Worm (Caenorhabditis elegans) whole organism, midembryonic: ENCODE results near the gene bir-2.

Experiments
- T22C8.4 ChIP-seq: fragments of 200-800 bp; sonication (Bioruptor generic); IDR thresholded peaks from 2 replicates; pipeline ENCODE4 v1.3.6; 2022; ENCODE audit warnings: missing genetic modification characterization, missing compliant biosample characterization
- cog-1 ChIP-seq: sonication (generic microtip); optimal IDR thresholded peaks from 2 replicates; lab custom pipeline; 2016; ENCODE audit warnings: missing genetic modification characterization, missing compliant biosample characterization
- flt-1 ChIP-seq: fragments of 200-800 bp; sonication (Bioruptor generic); IDR thresholded peaks from 2 replicates; pipeline ENCODE4 v1.3.6; 2022; ENCODE audit warnings: missing genetic modification characterization, missing compliant biosample characterization
- klf-2 ChIP-seq: fragments of 200-800 bp; sonication (Bioruptor generic); conservative IDR thresholded peaks from 2 replicates; pipeline ENCODE4 v1.3.6; 2022; ENCODE audit warnings: missing genetic modification reagents, missing genetic modification characterization, missing compliant biosample characterization
- med-1 ChIP-seq: sonication (generic microtip); optimal IDR thresholded peaks from 2 replicates; lab custom pipeline; 2017; ENCODE audit warnings: missing genetic modification characterization, mild to moderate bottlenecking, missing compliant biosample characterization, antibody characterized with exemption, missing genetic modification reagents; ENCODE audit not compliant: insufficient read depth
- ref-1 ChIP-seq: fragments of 200-800 bp; sonication (Bioruptor generic); conservative IDR thresholded peaks from 2 replicates; pipeline ENCODE4 v1.3.6; 2022; ENCODE audit warnings: missing genetic modification reagents, missing genetic modification characterization, missing compliant biosample characterization
- tab-1 ChIP-seq: fragments of 200-800 bp; sonication (Bioruptor generic); IDR thresholded peaks from 2 replicates; pipeline ENCODE4 v1.3.6; 2022; ENCODE audit warnings: missing genetic modification characterization, missing compliant biosample characterization
- ztf-23 ChIP-seq: fragments of 200-800 bp; sonication (Bioruptor generic); IDR thresholded peaks from 2 replicates; pipeline ENCODE4 v1.3.6; 2022; ENCODE audit warnings: missing genetic modification reagents, missing genetic modification characterization, missing compliant biosample characterization
- ztf-29 ChIP-seq: fragments of 200-800 bp; sonication (Bioruptor generic); IDR thresholded peaks from 2 replicates; pipeline ENCODE4 v1.3.6; 2022; ENCODE audit warnings: missing genetic modification reagents, missing genetic modification characterization, missing compliant biosample characterization

ce11 chrV:13584484-13584883 is 15.8 kb downstream of the bir-2 start, which contains the start of gene F53F4.1:
- TF ChIP-seq cog-1 (tag; lab: Kevin White, UChicago), result no peak
- TF ChIP-seq klf-2 (GFP tag; lab: Robert Waterston, UW), result no peak
- no peak for TF ChIP-seq ref-1 (GFP tag; lab: Robert Waterston, UW)
- TF ChIP-seq tab-1, result no peak
- no peak for TF ChIP-seq flt-1 (GFP tag; lab: Robert Waterston, UW)
- no peak for TF ChIP-seq ztf-29
- TF ChIP-seq T22C8.4 (GFP tag; lab: Robert Waterston, UW), result no peak
- TF ChIP-seq ztf-23 (GFP tag; lab: Robert Waterston, UW), result no peak
- no peak for TF ChIP-seq med-1
